Worm (Caenorhabditis elegans) whole organism, young adult: ENCODE measurements around the gene str-229.

Experiments
- B0261.1 ChIP-seq: sonication (generic microtip); optimal IDR thresholded peaks from 2 replicates; lab custom pipeline; 2016; ENCODE audit warnings: mild to moderate bottlenecking, missing genetic modification characterization, moderate library complexity, missing compliant biosample characterization
- F10E7.11 ChIP-seq: sonication (generic microtip); optimal IDR thresholded peaks from 2 replicates; lab custom pipeline; 2017; ENCODE audit warnings: mild to moderate bottlenecking, missing genetic modification characterization, moderate library complexity, missing compliant biosample characterization
- Y53F4B.3 ChIP-seq: fragments of 200-800 bp; sonication (Bioruptor generic); IDR thresholded peaks from 2 replicates; pipeline ENCODE4 v1.3.6; 2022; ENCODE audit warnings: missing genetic modification reagents, missing genetic modification characterization, missing compliant biosample characterization
- Y67H2A.10 ChIP-seq: fragments of 200-800 bp; sonication (Bioruptor generic); conservative IDR thresholded peaks from 2 replicates; pipeline ENCODE4 v1.3.6; 2022; ENCODE audit warnings: missing genetic modification reagents, missing genetic modification characterization, missing compliant biosample characterization
- Y95B8A.8 ChIP-seq: fragments of 200-800 bp; sonication (Bioruptor generic); IDR thresholded peaks from 2 replicates; pipeline ENCODE4 v1.3.6; 2022; ENCODE audit warnings: missing genetic modification reagents, missing genetic modification characterization, missing compliant biosample characterization
- atf-7 ChIP-seq: sonication (generic microtip); optimal IDR thresholded peaks from 2 replicates; lab custom pipeline; 2017; ENCODE audit warnings: mild to moderate bottlenecking, missing genetic modification characterization, missing compliant biosample characterization
- attf-5 ChIP-seq: fragments of 200-800 bp; sonication (Bioruptor generic); optimal IDR thresholded peaks from 2 replicates; lab custom pipeline; 2018; ENCODE audit warnings: mild to moderate bottlenecking, missing genetic modification characterization, missing compliant biosample characterization
- bed-1 ChIP-seq: fragments of 200-800 bp; sonication (Bioruptor generic); IDR thresholded peaks from 2 replicates; pipeline ENCODE4 v1.3.6; 2022; ENCODE audit warnings: missing genetic modification reagents, missing genetic modification characterization, missing compliant biosample characterization
- bed-2 ChIP-seq: fragments of 200-800 bp; sonication (Bioruptor generic); IDR thresholded peaks from 2 replicates; pipeline ENCODE4 v1.3.6; 2022; ENCODE audit warnings: missing genetic modification reagents, missing genetic modification characterization, missing compliant biosample characterization
- ccch-3 ChIP-seq: fragments of 200-800 bp; sonication (Bioruptor generic); optimal IDR thresholded peaks from 2 replicates; lab custom pipeline; 2018; ENCODE audit warnings: mild to moderate bottlenecking, missing genetic modification characterization, missing compliant biosample characterization
- cebp-2 ChIP-seq: fragments of 200-800 bp; sonication (Bioruptor generic); IDR thresholded peaks from 2 replicates; pipeline ENCODE4 v1.3.6; 2022; ENCODE audit warnings: missing genetic modification characterization, missing compliant biosample characterization
- ceh-100 ChIP-seq: fragments of 200-800 bp; sonication (Bioruptor generic); IDR thresholded peaks from 2 replicates; pipeline ENCODE4 v1.3.6; 2022; ENCODE audit warnings: missing genetic modification reagents, missing genetic modification characterization, missing compliant biosample characterization
- ceh-27 ChIP-seq: fragments of 200-800 bp; sonication (Bioruptor generic); optimal IDR thresholded peaks from 2 replicates; lab custom pipeline; 2018; ENCODE audit warnings: mild to moderate bottlenecking, missing genetic modification characterization, moderate library complexity, missing compliant biosample characterization
- ceh-58 ChIP-seq: fragments of 200-800 bp; sonication (Bioruptor generic); IDR thresholded peaks from 2 replicates; pipeline ENCODE4 v1.3.6; 2022; ENCODE audit warnings: missing genetic modification characterization, missing compliant biosample characterization
- ceh-79 ChIP-seq: sonication (generic microtip); optimal IDR thresholded peaks from 2 replicates; lab custom pipeline; 2017; ENCODE audit warnings: mild to moderate bottlenecking, missing genetic modification characterization, missing compliant biosample characterization
- chd-7 ChIP-seq: sonication (generic microtip); optimal IDR thresholded peaks from 2 replicates; lab custom pipeline; 2016; ENCODE audit warnings: mild to moderate bottlenecking, missing genetic modification characterization, moderate library complexity, missing compliant biosample characterization
- die-1 ChIP-seq: sonication (generic microtip); optimal IDR thresholded peaks from 2 replicates; lab custom pipeline; 2016; ENCODE audit warnings: missing genotype, mild to moderate bottlenecking, missing genetic modification characterization, missing compliant biosample characterization
- him-1 ChIP-seq: sonication (generic microtip); optimal IDR thresholded peaks from 2 replicates; lab custom pipeline; 2016; ENCODE audit warnings: missing genotype, missing genetic modification reagents, missing genetic modification characterization, missing compliant biosample characterization
- hmg-1.2 ChIP-seq: fragments of 200-800 bp; sonication (Bioruptor generic); IDR thresholded peaks from 2 replicates; pipeline ENCODE4 v1.3.6; 2022; ENCODE audit warnings: missing genetic modification reagents, missing genetic modification characterization, missing compliant biosample characterization
- hrde-1 ChIP-seq: sonication (generic microtip); optimal IDR thresholded peaks from 2 replicates; lab custom pipeline; 2016; ENCODE audit warnings: missing genetic modification characterization, mild to moderate bottlenecking, missing compliant biosample characterization, moderate library complexity, missing genotype, missing genetic modification reagents, borderline replicate concordance
- let-526 ChIP-seq: fragments of 200-800 bp; sonication (Bioruptor generic); IDR thresholded peaks from 2 replicates; pipeline ENCODE4 v1.3.6; 2022; ENCODE audit warnings: missing genetic modification reagents, missing genetic modification characterization, missing compliant biosample characterization
- lin-26 ChIP-seq: fragments of 200-800 bp; sonication (Bioruptor generic); IDR thresholded peaks from 2 replicates; pipeline ENCODE4 v1.3.6; 2022; ENCODE audit warnings: missing genetic modification reagents, missing genetic modification characterization, missing compliant biosample characterization
- lir-1 ChIP-seq: fragments of 200-800 bp; sonication (Bioruptor generic); conservative IDR thresholded peaks from 2 replicates; pipeline ENCODE4 v1.3.6; 2022; ENCODE audit warnings: missing genetic modification reagents, missing genetic modification characterization, missing compliant biosample characterization
- madf-3 ChIP-seq: fragments of 200-800 bp; sonication (Bioruptor generic); IDR thresholded peaks from 2 replicates; pipeline ENCODE4 v1.3.6; 2022; ENCODE audit warnings: missing genetic modification reagents, missing genetic modification characterization, missing compliant biosample characterization
- mcd-1 ChIP-seq: fragments of 200-800 bp; sonication (Bioruptor generic); IDR thresholded peaks from 2 replicates; pipeline ENCODE4 v1.3.6; 2022; ENCODE audit warnings: missing genetic modification reagents, missing genetic modification characterization, missing compliant biosample characterization
- nfya-1 ChIP-seq: sonication (generic microtip); optimal IDR thresholded peaks from 2 replicates; lab custom pipeline; 2017; ENCODE audit warnings: antibody characterized with exemption, missing compliant biosample characterization, missing genetic modification characterization, borderline replicate concordance; ENCODE audit not compliant: insufficient read depth
- nhr-179 ChIP-seq: sonication (generic microtip); optimal IDR thresholded peaks from 2 replicates; lab custom pipeline; 2016; ENCODE audit warnings: mild to moderate bottlenecking, missing genetic modification characterization, missing compliant biosample characterization
- pbrm-1 ChIP-seq: fragments of 200-800 bp; sonication (Bioruptor generic); IDR thresholded peaks from 2 replicates; pipeline ENCODE4 v1.3.6; 2022; ENCODE audit warnings: missing genetic modification reagents, missing genetic modification characterization, missing compliant biosample characterization
- rec-8 ChIP-seq, 2 experiments: sonication (generic microtip); optimal IDR thresholded peaks; 2 replicates each; lab custom pipeline; 2016; ENCODE audit warnings: mild to moderate bottlenecking in 2 of 2, missing genetic modification characterization in 2 of 2, missing genetic modification reagents in 2 of 2, missing genotype in 2 of 2, missing biosample characterization in 1 of 2, missing compliant biosample characterization in 1 of 2, moderate library complexity in 1 of 2
- tlf-1 ChIP-seq: fragments of 200-800 bp; sonication (Bioruptor generic); optimal IDR thresholded peaks from 2 replicates; lab custom pipeline; 2018; ENCODE audit warnings: mild to moderate bottlenecking, missing genetic modification characterization, missing compliant biosample characterization
- ztf-22 ChIP-seq: fragments of 200-800 bp; sonication (Bioruptor generic); optimal IDR thresholded peaks from 2 replicates; lab custom pipeline; 2018; ENCODE audit warnings: mild to moderate bottlenecking, missing genetic modification characterization, moderate library complexity, missing compliant biosample characterization
- ztf-28 ChIP-seq: fragments of 200-800 bp; sonication (Bioruptor generic); IDR thresholded peaks from 2 replicates; pipeline ENCODE4 v1.3.6; 2022; ENCODE audit warnings: missing genetic modification reagents, missing genetic modification characterization, missing compliant biosample characterization
- ztf-3 ChIP-seq: fragments of 200-800 bp; sonication (Bioruptor generic); optimal IDR thresholded peaks from 2 replicates; lab custom pipeline; 2018; ENCODE audit warnings: mild to moderate bottlenecking, missing genetic modification characterization, missing compliant biosample characterization
- ztf-6 ChIP-seq: fragments of 200-800 bp; sonication (Bioruptor generic); IDR thresholded peaks from 2 replicates; pipeline ENCODE4 v1.3.6; 2022; ENCODE audit warnings: missing genetic modification reagents, missing genetic modification characterization, missing compliant biosample characterization

str-229 gene

DNA sequence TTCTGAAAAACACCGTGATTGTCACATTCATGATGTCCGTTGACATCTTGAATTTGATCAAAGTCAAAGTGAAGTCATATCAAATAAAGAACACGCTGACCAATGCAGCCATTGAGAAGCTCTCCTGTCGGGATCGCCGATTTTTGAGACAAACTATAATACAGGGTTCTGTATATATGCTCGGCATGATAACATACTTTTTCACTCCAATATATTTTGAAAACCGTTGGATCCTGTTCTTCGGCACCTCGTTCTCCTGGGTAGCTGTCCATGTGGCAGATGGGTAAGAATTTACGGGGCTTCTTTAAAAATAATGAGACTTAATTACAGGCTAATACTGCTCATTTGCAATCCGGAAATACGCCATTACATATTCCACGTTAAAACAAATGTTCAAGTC lies 20.2 kb upstream of the str-229 start:
- TF ChIP-seq madf-3 (GFP tag; lab: Robert Waterston, UW) = 0 out of 2 replicates have a peak, but pooled peaks have one; percentile 45
- no peak for TF ChIP-seq nfya-1 (tag; lab: Kevin White, UChicago)

DNA sequence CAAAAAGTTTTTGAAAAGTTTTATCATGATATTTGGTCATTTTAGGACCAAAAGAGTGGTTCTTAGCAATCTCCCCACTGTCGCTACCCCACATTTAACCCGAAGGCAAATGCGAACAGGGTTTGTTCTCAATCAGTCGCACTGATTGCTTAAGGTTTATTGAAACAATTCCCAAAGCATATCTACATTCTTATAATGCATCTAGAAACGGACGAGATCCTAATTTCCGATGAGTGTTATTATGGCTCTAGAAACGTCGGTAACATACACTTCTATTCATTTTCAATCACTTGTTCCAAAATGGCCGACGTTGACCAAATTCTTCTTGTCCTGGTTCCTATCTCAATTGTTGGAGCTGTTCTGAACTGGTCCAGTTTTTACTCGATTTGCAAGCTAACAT lies 19.3 kb upstream of the str-229 start, which contains the start of gene srx-65:
srx-65 (plus strand) TSS at position 301 of the 400 bp plus-strand sequence.
- no peak for TF ChIP-seq Y67H2A.10 (GFP tag; lab: Robert Waterston, UW)
- TF ChIP-seq madf-3 (GFP tag; lab: Robert Waterston, UW) = no peak
- TF ChIP-seq nhr-179 (tag; lab: Kevin White, UChicago) = no peak
- no peak for TF ChIP-seq pbrm-1
- no peak for TF ChIP-seq ceh-58 (GFP tag; lab: Robert Waterston, UW)
- no peak for TF ChIP-seq Y53F4B.3 (GFP tag; lab: Robert Waterston, UW)
- no peak for TF ChIP-seq B0261.1 (tag; lab: Kevin White, UChicago)
- no peak for TF ChIP-seq atf-7 (tag; lab: Kevin White, UChicago)
- no peak for TF ChIP-seq hrde-1 (tag; lab: Kevin White, UChicago)
- no peak for TF ChIP-seq ceh-27 (GFP tag; lab: Kevin White, UChicago)
- TF ChIP-seq mcd-1 (GFP tag; lab: Robert Waterston, UW) = no peak
- no peak for TF ChIP-seq hmg-1.2
- no peak for TF ChIP-seq Y95B8A.8 (GFP tag; lab: Robert Waterston, UW)
- no peak for TF ChIP-seq lir-1 (GFP tag; lab: Robert Waterston, UW)
- TF ChIP-seq rec-8 (tag; optimal IDR thresholded peaks at IDR 0.05; lab: Kevin White, UChicago) = no peak
- no peak for TF ChIP-seq attf-5 (GFP tag; lab: Kevin White, UChicago)
- TF ChIP-seq let-526 = no peak
- no peak for TF ChIP-seq ceh-79
- no peak for TF ChIP-seq lin-26

DNA sequence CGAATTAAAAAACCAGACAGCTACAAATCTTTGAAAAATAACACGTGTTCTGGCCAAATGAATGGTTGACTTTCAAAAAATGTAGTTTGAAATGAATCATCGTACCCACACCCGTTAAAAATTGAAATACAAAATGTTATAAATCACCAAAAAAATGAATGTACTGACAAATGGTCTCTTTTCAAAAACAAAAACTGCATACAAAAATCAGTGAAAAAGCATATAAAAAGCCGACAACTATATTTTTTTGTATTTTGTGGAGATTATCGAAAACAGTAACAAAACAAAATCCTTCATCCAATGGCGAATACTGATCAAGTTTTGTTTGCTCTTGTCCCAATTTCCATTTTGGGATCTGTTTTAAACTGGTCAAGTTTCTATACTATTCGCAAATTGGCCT lies 16.9 kb upstream of the str-229 start, which contains the start of gene srx-66:
srx-66 (plus strand) TSS at position 301 of the 400 bp plus-strand sequence.
- no peak for TF ChIP-seq ztf-3 (GFP tag; lab: Kevin White, UChicago)
- no peak for TF ChIP-seq ceh-27 (GFP tag; lab: Kevin White, UChicago)
- TF ChIP-seq him-1 (tag; lab: Kevin White, UChicago) = no peak
- no peak for TF ChIP-seq ztf-28 (GFP tag; lab: Robert Waterston, UW)
- no peak for TF ChIP-seq chd-7 (tag; lab: Kevin White, UChicago)
- no peak for TF ChIP-seq bed-1
- TF ChIP-seq cebp-2 (GFP tag; lab: Robert Waterston, UW) = no peak
- no peak for TF ChIP-seq tlf-1 (GFP tag; lab: Kevin White, UChicago)
- TF ChIP-seq die-1 (tag; lab: Kevin White, UChicago) = no peak
- TF ChIP-seq bed-2 (GFP tag; lab: Robert Waterston, UW) = no peak
- no peak for TF ChIP-seq ztf-6 (GFP tag; lab: Robert Waterston, UW)
- TF ChIP-seq ceh-100 (GFP tag; lab: Robert Waterston, UW) = no peak
- no peak for TF ChIP-seq madf-3 (GFP tag; lab: Robert Waterston, UW)
- no peak for TF ChIP-seq ccch-3
- TF ChIP-seq ztf-22 = no peak

DNA sequence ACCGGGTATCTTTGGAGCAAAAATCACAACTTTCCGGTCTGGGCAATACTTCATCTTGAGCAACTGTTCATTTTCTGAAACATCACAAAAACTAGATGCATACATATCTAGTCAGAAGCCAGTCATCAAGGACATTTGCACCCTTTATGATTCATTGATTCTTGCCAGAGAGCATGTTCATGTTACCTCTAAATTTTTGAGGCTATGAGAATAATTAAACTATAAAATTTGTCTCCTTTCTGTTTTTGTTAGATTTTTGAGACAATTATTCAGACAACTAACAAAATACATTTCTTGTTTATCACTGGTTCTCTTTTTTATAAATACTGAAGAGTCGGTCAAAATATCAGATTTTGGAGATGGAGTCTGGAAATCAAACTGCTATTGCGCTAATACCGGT lies 14.1 kb upstream of the str-229 start, which contains the start of gene srx-67:
srx-67 (plus strand) TSS at position 301 of the 400 bp plus-strand sequence.
- TF ChIP-seq F10E7.11 (no peak), attf-5 (GFP tag; lab: Kevin White, UChicago) (no peak)
